Worm (Caenorhabditis elegans): ENCODE results near the gene dyf-19.

- TF ChIP-seq ama-1 (optimal IDR thresholded peaks at IDR 0.05), result no peak
- no peak for TF ChIP-seq scrt-1 (GFP tag; IDR thresholded peaks at IDR 0.05)
- no peak for TF ChIP-seq aly-1 (tag; optimal IDR thresholded peaks at IDR 0.05)
- TF ChIP-seq tbx-37 (GFP tag; conservative IDR thresholded peaks at IDR 0.05), result no peak
- no peak for TF ChIP-seq pes-1 (GFP tag; IDR thresholded peaks at IDR 0.05)
- TF ChIP-seq ets-7 (tag; optimal IDR thresholded peaks at IDR 0.05), result no peak
- TF ChIP-seq hmg-4 (GFP tag; optimal IDR thresholded peaks at IDR 0.05), result no peak
- no peak for TF ChIP-seq sea-1 (GFP tag; conservative IDR thresholded peaks at IDR 0.05)
- no peak for TF ChIP-seq tbx-11 (GFP tag; IDR thresholded peaks at IDR 0.05)
- TF ChIP-seq F13C5.2 (tag; optimal IDR thresholded peaks at IDR 0.05), result no peak
- TF ChIP-seq ceh-13 (GFP tag; optimal IDR thresholded peaks at IDR 0.05), result no peak
- TF ChIP-seq flt-1 (GFP tag; IDR thresholded peaks at IDR 0.05), result no peak
- TF ChIP-seq tra-4 (tag; optimal IDR thresholded peaks at IDR 0.05), result no peak
Measured at ce11 chrV:19630569-19630968, 5.7 kb downstream of the dyf-19 start.
